Worm (Caenorhabditis elegans) whole organism, L4 larva: ENCODE results near the gene edg-1.
A peak's percentile ranks its signal among the peaks of the same experiment; 100 is the strongest.

Source experiments
- ZK546.5 ChIP-seq, 2 experiments: sonication (generic microtip); optimal IDR thresholded peaks; 2 replicates each; lab custom pipeline; 2017; ENCODE audit warnings: missing biosample characterization in 2 of 2, missing genetic modification characterization in 2 of 2
- lin-38 ChIP-seq: fragments of 200-800 bp; sonication (Bioruptor generic); IDR thresholded peaks from 2 replicates; pipeline ENCODE4 v1.3.6; 2022; ENCODE audit warnings: missing genetic modification reagents, missing genetic modification characterization, missing compliant biosample characterization
- nhr-111 ChIP-seq: fragments of 200-800 bp; sonication (Bioruptor generic); optimal IDR thresholded peaks from 2 replicates; lab custom pipeline; 2018; ENCODE audit warnings: mild to moderate bottlenecking, missing genetic modification characterization, missing compliant biosample characterization
- nhr-237 ChIP-seq: sonication (generic microtip); optimal IDR thresholded peaks from 2 replicates; lab custom pipeline; 2017; ENCODE audit warnings: missing biosample characterization, missing genetic modification characterization

Gene edg-1

DNA sequence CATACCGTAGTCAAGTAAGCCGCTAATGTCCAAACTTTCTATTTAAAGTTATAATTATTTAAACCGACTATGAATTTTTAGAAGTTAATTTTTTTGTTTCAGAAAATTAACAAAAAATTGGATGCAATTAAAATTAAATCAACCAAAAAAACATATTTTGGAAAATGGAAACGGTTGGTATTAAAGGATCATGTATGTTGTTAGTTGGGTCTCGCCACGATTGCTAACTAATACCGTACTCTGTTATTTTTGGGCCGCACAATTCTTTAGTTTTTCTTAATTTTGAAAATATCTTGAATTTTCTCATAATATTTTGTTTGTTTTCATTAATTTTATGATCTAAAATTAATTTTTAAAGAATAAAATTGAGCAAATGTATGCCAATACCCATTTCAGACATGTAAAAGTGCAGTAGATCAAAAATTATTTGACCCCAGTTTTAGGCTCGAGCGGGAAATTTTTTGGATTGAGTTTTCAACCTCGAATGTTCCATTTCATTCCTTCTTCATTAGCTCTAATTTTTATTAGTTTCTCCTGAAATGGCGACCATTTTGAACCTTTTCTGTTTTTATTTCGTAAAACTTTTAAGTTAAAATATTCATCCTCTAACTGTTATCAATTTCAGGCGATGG, 51.9 kb downstream of the edg-1 start, which contains the start of gene cbd-1:
Gene cbd-1, plus strand, starts transcription at position 626 of the 632 bp plus-strand sequence.
- TF ChIP-seq ZK546.5 (tag; optimal IDR thresholded peaks at IDR 0.05; lab: Kevin White, UChicago) = no peak
- TF ChIP-seq nhr-237 = no peak
- peak; percentile 19; the same call in 1 of the 2 replicates for TF ChIP-seq lin-38 (GFP tag; lab: Robert Waterston, UW)
- no peak for TF ChIP-seq nhr-111
